Fruit fly (Drosophila melanogaster) whole organism, embryonic: ENCODE results near the gene CG43156.

Experiments
- Ada2b ChIP-seq: fragments of 200-800 bp; sonication (Bioruptor generic); IDR thresholded peaks from 2 replicates; pipeline ENCODE4 v1.3.6; 2022; ENCODE audit warnings: missing biosample characterization, missing genetic modification characterization
- Bdp1 ChIP-seq: fragments of 200-800 bp; sonication (Bioruptor generic); optimal IDR thresholded peaks from 3 replicates; lab custom pipeline; 2016; ENCODE audit warnings: missing biosample characterization, missing genetic modification characterization
- CG10366 ChIP-seq: fragments of 200-800 bp; sonication (Bioruptor generic); IDR thresholded peaks from 2 replicates; pipeline ENCODE4 v1.3.6; 2022; ENCODE audit warnings: missing biosample characterization, missing genetic modification characterization
- CG10543 ChIP-seq: fragments of 200-800 bp; sonication (Bioruptor generic); optimal IDR thresholded peaks from 3 replicates; lab custom pipeline; 2017; ENCODE audit warnings: missing biosample characterization, mild to moderate bottlenecking, missing genetic modification characterization, moderate library complexity
- CG11085 ChIP-seq: fragments of 200-800 bp; sonication (Bioruptor generic); IDR thresholded peaks from 2 replicates; pipeline ENCODE4 v1.3.6; 2022; ENCODE audit warnings: missing biosample characterization, missing genetic modification characterization
- CG12219 ChIP-seq: fragments of 200-800 bp; sonication (Bioruptor generic); optimal IDR thresholded peaks from 3 replicates; lab custom pipeline; 2018; ENCODE audit warnings: missing biosample characterization, mild to moderate bottlenecking, missing genetic modification characterization
- CG13123 ChIP-seq: fragments of 200-800 bp; sonication (Bioruptor generic); optimal IDR thresholded peaks from 2 replicates; lab custom pipeline; 2016; ENCODE audit warnings: missing biosample characterization, missing genetic modification characterization
- CG13775 ChIP-seq: fragments of 200-800 bp; sonication (Bioruptor generic); optimal IDR thresholded peaks from 3 replicates; lab custom pipeline; 2017; ENCODE audit warnings: missing biosample characterization, mild to moderate bottlenecking, missing genetic modification characterization
- CG15269 ChIP-seq: fragments of 200-800 bp; sonication (Bioruptor generic); optimal IDR thresholded peaks from 2 replicates; lab custom pipeline; 2018; ENCODE audit warnings: missing biosample characterization, mild to moderate bottlenecking, missing genetic modification characterization, moderate library complexity
- CG15696 ChIP-seq: fragments of 200-800 bp; sonication (Bioruptor generic); optimal IDR thresholded peaks from 2 replicates; lab custom pipeline; 2019; ENCODE audit warnings: missing biosample characterization, mild to moderate bottlenecking, missing genetic modification characterization, moderate library complexity
- CG16813 ChIP-seq: fragments of 200-800 bp; sonication (Bioruptor generic); IDR thresholded peaks from 3 replicates; pipeline ENCODE4 v1.3.6; 2022; ENCODE audit warnings: missing biosample characterization, missing genetic modification characterization; ENCODE audit not compliant: partially characterized antibody
- CG17361 ChIP-seq: fragments of 200-800 bp; sonication (Bioruptor generic); IDR thresholded peaks from 3 replicates; pipeline ENCODE4 v1.3.6; 2022; ENCODE audit warnings: missing biosample characterization, missing genetic modification characterization
- CG2120 ChIP-seq: fragments of 200-800 bp; sonication (Bioruptor generic); optimal IDR thresholded peaks from 3 replicates; lab custom pipeline; 2016; ENCODE audit warnings: missing biosample characterization, missing genetic modification characterization
- CG34224 ChIP-seq: fragments of 200-800 bp; sonication (Bioruptor generic); IDR thresholded peaks from 3 replicates; pipeline ENCODE4 v1.3.6; 2022; ENCODE audit warnings: missing biosample characterization, missing genetic modification characterization; ENCODE audit not compliant: partially characterized antibody
- CG3847 ChIP-seq: fragments of 200-800 bp; sonication (Bioruptor generic); IDR thresholded peaks from 2 replicates; pipeline ENCODE4 v1.3.6; 2022; ENCODE audit warnings: missing biosample characterization, missing genetic modification characterization
- CG4404 ChIP-seq: fragments of 200-800 bp; sonication (Bioruptor generic); IDR thresholded peaks from 2 replicates; pipeline ENCODE4 v1.3.6; 2022; ENCODE audit warnings: missing biosample characterization, missing genetic modification characterization
- CG4854 ChIP-seq: fragments of 200-800 bp; sonication (Bioruptor generic); optimal IDR thresholded peaks from 2 replicates; lab custom pipeline; 2016; ENCODE audit warnings: missing biosample characterization, missing genetic modification characterization, inconsistent platforms
- CG5180 ChIP-seq: fragments of 200-800 bp; sonication (Bioruptor generic); optimal IDR thresholded peaks from 3 replicates; lab custom pipeline; 2017; ENCODE audit warnings: missing biosample characterization, missing genetic modification characterization, mild to moderate bottlenecking, moderate library complexity, missing genetic modification reagents
- CG6813 ChIP-seq: fragments of 200-800 bp; sonication (Bioruptor generic); optimal IDR thresholded peaks from 2 replicates; lab custom pipeline; 2017; ENCODE audit warnings: missing biosample characterization, missing genetic modification characterization, mild to moderate bottlenecking, moderate library complexity, missing genetic modification reagents
- CG6854 ChIP-seq: fragments of 200-800 bp; sonication (Bioruptor generic); optimal IDR thresholded peaks from 3 replicates; lab custom pipeline; 2017; ENCODE audit warnings: missing biosample characterization, mild to moderate bottlenecking, missing genetic modification characterization
- CG7556 ChIP-seq: fragments of 200-800 bp; sonication (Bioruptor generic); optimal IDR thresholded peaks from 2 replicates; lab custom pipeline; 2017; ENCODE audit warnings: missing biosample characterization, mild to moderate bottlenecking, missing genetic modification characterization
- CG8290 ChIP-seq, 3 experiments: fragments of 200-800 bp; sonication (Bioruptor generic); optimal IDR thresholded peaks; 2 replicates each; lab custom pipeline; 2016 to 2019; ENCODE audit warnings: missing biosample characterization in 3 of 3, missing genetic modification characterization in 3 of 3, mild to moderate bottlenecking in 2 of 3, moderate library complexity in 1 of 3
- CG8388 ChIP-seq: fragments of 200-800 bp; sonication (Bioruptor generic); optimal IDR thresholded peaks from 2 replicates; lab custom pipeline; 2019; ENCODE audit warnings: missing biosample characterization, mild to moderate bottlenecking, missing genetic modification characterization, moderate library complexity
- Fer2 ChIP-seq: fragments of 200-800 bp; sonication (Bioruptor generic); optimal IDR thresholded peaks from 2 replicates; lab custom pipeline; 2018; ENCODE audit warnings: missing biosample characterization, mild to moderate bottlenecking, missing genetic modification characterization, moderate library complexity
- Fer3 ChIP-seq: fragments of 200-800 bp; sonication (Bioruptor generic); optimal IDR thresholded peaks from 2 replicates; lab custom pipeline; 2018; ENCODE audit warnings: missing biosample characterization, mild to moderate bottlenecking, missing genetic modification characterization, moderate library complexity
- H2.0 ChIP-seq: fragments of 200-800 bp; sonication (Bioruptor generic); IDR thresholded peaks from 2 replicates; pipeline ENCODE4 v1.3.6; 2022; ENCODE audit warnings: missing biosample characterization, missing genetic modification characterization
- HLH3B ChIP-seq: fragments of 200-800 bp; sonication (Bioruptor generic); IDR thresholded peaks from 2 replicates; pipeline ENCODE4 v1.3.6; 2022; ENCODE audit warnings: missing biosample characterization, missing genetic modification characterization
- Hey ChIP-seq: fragments of 200-800 bp; sonication (Bioruptor generic); optimal IDR thresholded peaks from 3 replicates; lab custom pipeline; 2018; ENCODE audit warnings: missing biosample characterization, mild to moderate bottlenecking, missing genetic modification characterization
- Hmr ChIP-seq: fragments of 200-800 bp; sonication (Bioruptor generic); optimal IDR thresholded peaks from 3 replicates; lab custom pipeline; 2017; ENCODE audit warnings: mild to moderate bottlenecking, missing biosample characterization, missing genetic modification reagents, missing genetic modification characterization
- Hr3 ChIP-seq: fragments of 200-800 bp; sonication (Bioruptor generic); optimal IDR thresholded peaks from 3 replicates; lab custom pipeline; 2016; ENCODE audit warnings: missing biosample characterization, missing genetic modification characterization
- Lhr ChIP-seq: fragments of 200-800 bp; sonication (Bioruptor generic); optimal IDR thresholded peaks from 3 replicates; lab custom pipeline; 2017; ENCODE audit warnings: mild to moderate bottlenecking, missing biosample characterization, missing genetic modification reagents, missing genetic modification characterization
- MBD-R2 ChIP-seq: fragments of 200-800 bp; sonication (Bioruptor generic); IDR thresholded peaks from 2 replicates; pipeline ENCODE4 v1.3.6; 2022; ENCODE audit warnings: missing biosample characterization, missing genetic modification characterization
- NC2β ChIP-seq: fragments of 200-800 bp; sonication (Bioruptor generic); optimal IDR thresholded peaks from 2 replicates; lab custom pipeline; 2016; ENCODE audit warnings: missing biosample characterization, missing genetic modification characterization
- Poxn ChIP-seq: fragments of 200-800 bp; sonication (Bioruptor generic); IDR thresholded peaks from 2 replicates; pipeline ENCODE4 v1.3.6; 2022; ENCODE audit warnings: missing biosample characterization, missing genetic modification characterization
- Ravus ChIP-seq: fragments of 200-800 bp; sonication (Bioruptor generic); IDR thresholded peaks from 2 replicates; pipeline ENCODE4 v1.3.6; 2022; ENCODE audit warnings: missing biosample characterization, missing genetic modification characterization
- Tbp ChIP-seq: fragments of >200 bp; optimal IDR thresholded peaks from 2 replicates; lab custom pipeline; 2018; ENCODE audit warnings: missing biosample characterization, missing genetic modification characterization
- bab2 ChIP-seq: fragments of 200-800 bp; sonication (Bioruptor generic); optimal IDR thresholded peaks from 2 replicates; lab custom pipeline; 2016; ENCODE audit warnings: missing biosample characterization, missing genetic modification characterization
- chn ChIP-seq: fragments of 200-800 bp; sonication (Bioruptor generic); optimal IDR thresholded peaks from 2 replicates; lab custom pipeline; 2016; ENCODE audit warnings: missing biosample characterization, missing genetic modification characterization
- crc ChIP-seq: fragments of 200-800 bp; sonication (Bioruptor generic); optimal IDR thresholded peaks from 2 replicates; lab custom pipeline; 2016; ENCODE audit warnings: missing biosample characterization, missing genetic modification characterization
- dimm ChIP-seq: fragments of 200-800 bp; sonication (Bioruptor generic); IDR thresholded peaks from 2 replicates; pipeline ENCODE4 v1.3.6; 2022; ENCODE audit warnings: missing biosample characterization, missing genetic modification characterization
- lola ChIP-seq, 3 experiments: fragments of >200 bp in 2 of 3; fragments of 200-800 bp in 1 of 3; sonication (Bioruptor generic) in 1 of 3; optimal IDR thresholded peaks; 2 replicates each; lab custom pipeline; 2017 to 2019; ENCODE audit warnings: missing biosample characterization in 3 of 3, missing genetic modification characterization in 3 of 3, mild to moderate bottlenecking in 1 of 3, moderate library complexity in 1 of 3
- mirr ChIP-seq: fragments of 200-800 bp; sonication (Bioruptor generic); optimal IDR thresholded peaks from 3 replicates; lab custom pipeline; 2018; ENCODE audit warnings: missing biosample characterization, mild to moderate bottlenecking, missing genetic modification characterization
- nmo ChIP-seq: fragments of 200-800 bp; sonication (Bioruptor generic); optimal IDR thresholded peaks from 2 replicates; lab custom pipeline; 2018; ENCODE audit warnings: missing biosample characterization, mild to moderate bottlenecking, missing genetic modification characterization, moderate library complexity
- phol ChIP-seq: fragments of 200-800 bp; sonication (Bioruptor generic); optimal IDR thresholded peaks from 3 replicates; lab custom pipeline; 2018; ENCODE audit warnings: missing biosample characterization, mild to moderate bottlenecking, missing genetic modification characterization, moderate library complexity
- prd ChIP-seq, 3 experiments: fragments of >200 bp in 2 of 3; fragments of 200-800 bp in 1 of 3; sonication (Bioruptor generic) in 1 of 3; optimal IDR thresholded peaks in 2 of 3; IDR thresholded peaks in 1 of 3; 2 replicates in 2 of 3; 3 replicates in 1 of 3; pipeline versions ENCODE4 v1.3.6 to Lab custom; 2017 to 2022; ENCODE audit warnings: missing biosample characterization in 1 of 3, missing genetic modification characterization in 1 of 3
- sd ChIP-seq: fragments of 200-800 bp; sonication (Bioruptor generic); optimal IDR thresholded peaks from 3 replicates; lab custom pipeline; 2018; ENCODE audit warnings: missing biosample characterization, mild to moderate bottlenecking, missing genetic modification characterization, moderate library complexity
- sqz ChIP-seq: fragments of 200-800 bp; sonication (Bioruptor generic); optimal IDR thresholded peaks from 3 replicates; lab custom pipeline; 2018; ENCODE audit warnings: missing biosample characterization, mild to moderate bottlenecking, missing genetic modification characterization
- sug ChIP-seq: fragments of 200-800 bp; optimal IDR thresholded peaks from 2 replicates; lab custom pipeline; 2019; ENCODE audit warnings: missing biosample characterization, mild to moderate bottlenecking, missing genetic modification characterization, moderate library complexity
- trem ChIP-seq: fragments of 200-800 bp; optimal IDR thresholded peaks from 3 replicates; lab custom pipeline; 2019; ENCODE audit warnings: missing biosample characterization, mild to moderate bottlenecking, missing genetic modification characterization, moderate library complexity

CG43156 gene

DNA sequence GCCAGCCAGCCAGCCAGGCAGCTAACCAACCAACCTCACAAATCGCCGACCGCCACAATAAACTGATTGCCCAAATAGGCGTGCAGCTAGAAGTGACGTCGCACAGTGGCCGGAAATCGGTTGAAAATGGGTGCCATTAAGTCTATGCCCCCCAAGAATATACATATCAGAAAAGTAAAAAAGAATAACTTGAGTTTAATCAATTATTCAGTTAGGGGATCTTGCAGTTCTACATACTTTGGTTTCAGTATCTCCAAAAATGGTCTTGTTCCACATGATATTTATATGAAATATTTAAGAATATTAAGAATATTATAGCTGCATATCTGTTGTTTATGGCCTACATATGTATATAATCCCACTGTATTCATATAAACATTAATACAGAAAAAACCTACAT is 21.3 kb downstream of the CG43156 start (continued):
- TF ChIP-seq CG15269 (tag; lab: Kevin White, UChicago) (peak; percentile 78), CG6854 (GFP tag; lab: Kevin White, UChicago) (peak; percentile 24), trem (tag; lab: Kevin White, UChicago) (no peak), CG5180 (GFP tag; lab: Kevin White, UChicago) (peak; percentile 19), sqz (peak; percentile 12), Bdp1 (GFP tag; lab: Kevin White, UChicago) (no peak), CG34224 (GFP tag; lab: Robert Waterston, UW) (peak; percentile 30; the same call in 1 of the 3 replicates), CG13123 (GFP tag; lab: Kevin White, UChicago) (no peak), Fer2 (peak; percentile 27), CG2120 (GFP tag; lab: Kevin White, UChicago) (peak; percentile 40), MBD-R2 (peak; percentile 23; the same call in 1 of the 2 replicates), CG8290 (GFP tag; optimal IDR thresholded peaks at IDR 0.05; lab: Kevin White, UChicago) (no peak), CG8290 (tag; optimal IDR thresholded peaks at IDR 0.05; lab: Kevin White, UChicago) (peak in 1 of 2 experiments; percentile 69), sug (peak; percentile 47), chn (GFP tag; lab: Kevin White, UChicago) (no peak), Ada2b (GFP tag; lab: Robert Waterston, UW) (peak; percentile 26; the same call in 1 of the 2 replicates), CG4404 (GFP tag; lab: Robert Waterston, UW) (no peak), CG15696 (tag; lab: Kevin White, UChicago) (no peak), Ravus (GFP tag; lab: Robert Waterston, UW) (no peak), CG16813 (GFP tag; lab: Robert Waterston, UW) (no peak), CG12219 (peak; percentile 19), CG11085 (GFP tag; lab: Robert Waterston, UW) (no peak), CG3847 (GFP tag; lab: Robert Waterston, UW) (peak; percentile 48), HLH3B (GFP tag; lab: Robert Waterston, UW) (peak; percentile 10; the same call in 1 of the 2 replicates), nmo (GFP tag; lab: Kevin White, UChicago) (no peak), CG13775 (peak; percentile 26), Fer3 (tag; lab: Kevin White, UChicago) (peak; percentile 43), crc (GFP tag; lab: Kevin White, UChicago) (no peak), Poxn (GFP tag; lab: Robert Waterston, UW) (no peak), CG10366 (GFP tag; lab: Robert Waterston, UW) (peak; percentile 32; the same call in 1 of the 2 replicates), CG10543 (GFP tag; lab: Kevin White, UChicago) (peak; percentile 76), NC2β (GFP tag; lab: Kevin White, UChicago) (no peak), lola (GFP tag; optimal IDR thresholded peaks at IDR 0.05; lab: Kevin White, UChicago) (no peak), Tbp (GFP tag; lab: Kevin White, UChicago) (no peak), phol (tag; lab: Kevin White, UChicago) (peak; percentile 48), CG7556 (GFP tag; lab: Kevin White, UChicago) (peak; percentile 53), bab2 (GFP tag; lab: Kevin White, UChicago) (no peak), prd (optimal IDR thresholded peaks at IDR 0.05; lab: Kevin White, UChicago) (no peak), prd (GFP tag; IDR thresholded peaks at IDR 0.05; lab: Robert Waterston, UW) (0 out of 3 replicates have a peak, but pooled peaks have one; percentile 18), CG17361 (GFP tag; lab: Robert Waterston, UW) (0 out of 3 replicates have a peak, but pooled peaks have one; percentile 14), H2.0 (GFP tag; lab: Robert Waterston, UW) (0 out of 2 replicates have a peak, but pooled peaks have one; percentile 17), Hey (tag; lab: Kevin White, UChicago) (peak; percentile 2), CG4854 (GFP tag; lab: Kevin White, UChicago) (no peak), CG8388 (GFP tag; lab: Kevin White, UChicago) (peak; percentile 17), Hr3 (peak; percentile 16), dimm (GFP tag; lab: Robert Waterston, UW) (no peak), CG6813 (GFP tag; lab: Kevin White, UChicago) (peak; percentile 27), Hmr (GFP tag; lab: Kevin White, UChicago) (peak; percentile 49), sd (tag; lab: Kevin White, UChicago) (peak; percentile 20), mirr (GFP tag; lab: Kevin White, UChicago) (peak; percentile 37), Lhr (GFP tag; lab: Kevin White, UChicago) (no peak)
